Fruit fly (Drosophila melanogaster) whole organism: ENCODE results near the gene SCCRO.

Source experiments
- CG8478 ChIP-seq: fragments of >200 bp; optimal IDR thresholded peaks from 2 replicates; lab custom pipeline; 2018; ENCODE audit warnings: inconsistent platforms
- Dll ChIP-seq: fragments of >200 bp; optimal IDR thresholded peaks from 2 replicates; lab custom pipeline; 2017
- EcR ChIP-seq, 2 experiments: fragments of >200 bp; optimal IDR thresholded peaks; 2 replicates each; lab custom pipeline; 2017; ENCODE audit warnings: missing biosample characterization in 2 of 2, missing genetic modification characterization in 2 of 2, missing genetic modification reagents in 2 of 2
- pan ChIP-seq: fragments of >200 bp; optimal IDR thresholded peaks from 2 replicates; lab custom pipeline; 2017
- psq ChIP-seq: fragments of >200 bp; optimal IDR thresholded peaks from 2 replicates; lab custom pipeline; 2017
- usp ChIP-seq: fragments of >200 bp; optimal IDR thresholded peaks from 2 replicates; lab custom pipeline; 2017; ENCODE audit warnings: missing biosample characterization, missing genetic modification characterization, mixed read lengths

Gene SCCRO

DNA sequence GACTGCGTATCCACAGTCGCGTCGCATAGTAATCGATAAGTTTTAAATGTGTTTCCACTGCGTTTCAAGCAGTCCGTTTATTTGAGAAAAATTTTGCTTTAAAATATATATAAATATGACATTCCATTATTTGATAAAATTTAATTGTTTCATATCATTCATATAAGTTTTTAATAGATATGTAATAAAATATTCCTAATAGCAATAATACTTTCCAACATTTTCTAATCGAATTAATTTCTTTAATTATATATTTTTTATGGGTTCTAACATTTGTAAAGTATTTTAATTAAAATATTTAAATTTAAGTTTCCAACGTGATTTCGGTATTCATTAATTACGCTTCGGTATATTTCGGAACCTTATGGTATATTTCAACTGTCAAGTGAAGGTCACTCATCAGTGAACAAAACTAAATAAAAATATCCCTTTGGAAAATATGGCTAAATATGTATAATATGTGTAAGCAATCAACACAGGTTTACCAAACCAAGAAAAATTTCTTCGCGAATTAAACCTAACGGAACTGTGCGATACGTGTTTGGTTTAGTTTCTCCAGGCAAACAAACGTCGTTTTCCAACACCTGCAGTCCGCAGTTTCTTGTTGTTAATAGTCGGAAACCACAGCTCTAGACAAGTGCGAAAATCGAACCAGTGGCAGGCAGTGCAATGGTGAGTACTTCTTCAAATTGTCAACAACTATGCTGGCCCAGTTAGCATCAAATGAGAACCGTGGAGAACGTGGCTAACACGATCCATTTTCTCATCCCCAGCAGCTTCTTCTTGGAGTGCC is at the start of gene SCCRO, which contains the start of gene CG7739:
TSS of gene SCCRO (plus strand) at position 370 of the 793 bp plus-strand sequence.
TSS of gene CG7739 (minus strand) at position 8 of the 793 bp plus-strand sequence.
- no peak for TF ChIP-seq EcR (GFP tag; optimal IDR thresholded peaks at IDR 0.05; lab: Kevin White, UChicago)
- TF ChIP-seq psq (lab: Kevin White, UChicago), result no peak
- TF ChIP-seq Dll (lab: Kevin White, UChicago), result no peak
- no peak for TF ChIP-seq pan
- TF ChIP-seq usp (GFP tag; lab: Kevin White, UChicago), result no peak
- no peak for TF ChIP-seq CG8478 (lab: Kevin White, UChicago)

DNA sequence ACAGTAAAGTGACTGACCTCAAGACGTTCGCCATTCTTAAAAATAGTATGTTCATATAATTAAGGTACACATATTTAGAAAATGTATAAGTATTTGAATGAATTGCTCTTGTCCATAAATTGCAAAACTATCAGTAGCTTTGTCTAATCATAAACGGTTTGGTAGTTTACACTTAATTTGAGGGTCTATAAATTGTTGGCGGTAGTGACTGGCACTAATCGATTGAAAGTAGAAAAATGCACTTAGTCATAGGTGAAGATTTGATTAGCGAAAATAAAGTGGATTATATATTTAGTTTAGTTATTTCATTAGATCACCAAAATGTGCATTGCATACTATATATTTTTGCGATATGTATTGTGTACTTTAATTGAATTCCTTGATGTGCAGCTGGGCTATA is 49.5 kb upstream of the SCCRO start:
- TF ChIP-seq Dll (lab: Kevin White, UChicago) (no peak), CG8478 (lab: Kevin White, UChicago) (no peak), EcR (GFP tag; optimal IDR thresholded peaks at IDR 0.05; lab: Kevin White, UChicago) (no peak), usp (GFP tag; lab: Kevin White, UChicago) (no peak), psq (lab: Kevin White, UChicago) (no peak)

- no peak for TF ChIP-seq Dll (lab: Kevin White, UChicago)
- no peak for TF ChIP-seq usp (GFP tag; lab: Kevin White, UChicago)
- no peak for TF ChIP-seq pan
- TF ChIP-seq CG8478 (lab: Kevin White, UChicago), result no peak
- TF ChIP-seq EcR (GFP tag; optimal IDR thresholded peaks at IDR 0.05; lab: Kevin White, UChicago), result no peak
- TF ChIP-seq psq (lab: Kevin White, UChicago), result no peak
These were observed 48.8 kb upstream of the SCCRO start for dm6 chr3L:15514405-15514804.

DNA sequence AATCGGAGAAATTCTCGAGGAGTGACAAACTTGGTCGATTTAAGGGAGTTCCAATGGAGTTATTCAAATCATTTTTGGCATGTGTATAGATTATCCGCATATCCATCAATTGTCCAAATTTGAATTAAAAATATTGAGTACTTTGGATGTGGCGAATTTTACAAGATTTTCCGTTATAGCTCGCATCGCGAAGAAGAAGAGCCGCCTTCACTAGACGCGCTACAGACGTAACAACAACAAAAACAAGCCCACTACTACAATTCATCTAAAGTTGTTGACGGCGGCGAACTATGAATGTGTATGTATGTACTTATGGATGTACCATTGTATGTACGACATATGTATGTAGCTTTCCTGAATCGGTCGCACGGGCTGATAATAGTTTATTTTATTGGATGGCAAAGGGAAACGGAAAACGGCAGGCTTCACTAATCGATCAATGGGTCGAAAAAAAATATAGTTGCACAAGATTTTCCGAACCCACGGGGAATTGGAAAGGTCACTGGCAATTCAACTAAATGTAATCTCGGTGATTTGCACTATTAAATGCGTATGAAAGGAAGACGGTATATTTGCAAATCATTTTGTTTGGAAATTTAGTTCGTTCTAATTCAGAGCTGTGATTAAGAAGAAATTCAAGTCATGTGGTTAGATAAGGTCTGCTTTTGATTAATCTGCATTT is 48.3 kb upstream of the SCCRO start:
- TF ChIP-seq Dll (lab: Kevin White, UChicago) (no peak), pan (no peak), CG8478 (lab: Kevin White, UChicago) (no peak), EcR (GFP tag; optimal IDR thresholded peaks at IDR 0.05; lab: Kevin White, UChicago) (no peak), usp (GFP tag; lab: Kevin White, UChicago) (no peak), psq (lab: Kevin White, UChicago) (no peak)

dm6 chr3L:15516440-15516839 is 46.8 kb upstream of the SCCRO start:
- TF ChIP-seq usp (GFP tag; lab: Kevin White, UChicago) (no peak), Dll (lab: Kevin White, UChicago) (no peak), pan (no peak), CG8478 (lab: Kevin White, UChicago) (no peak), psq (lab: Kevin White, UChicago) (no peak), EcR (GFP tag; optimal IDR thresholded peaks at IDR 0.05; lab: Kevin White, UChicago) (no peak)

DNA sequence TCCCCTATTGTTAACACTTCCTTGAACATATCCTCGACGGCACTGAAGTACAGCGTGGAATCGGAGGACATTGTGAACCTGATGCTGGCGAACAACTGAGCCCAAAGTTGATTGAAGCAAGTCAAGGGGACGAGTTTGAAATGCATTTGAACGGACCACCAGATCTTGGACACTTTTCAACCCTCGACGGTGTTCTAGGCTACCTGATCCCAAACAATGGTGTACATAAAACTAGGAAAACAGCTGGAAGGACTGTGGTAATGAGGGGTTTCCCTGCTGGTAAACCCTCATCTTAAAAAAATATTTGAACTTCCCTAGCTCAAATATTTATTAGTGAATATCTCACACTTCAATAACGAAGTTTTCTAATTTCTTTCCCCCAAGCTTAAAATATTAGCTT is 46.3 kb upstream of the SCCRO start, which contains the start of gene CG13454:
TSS of gene CG13454 (minus strand) at position 101 of the 400 bp plus-strand sequence.
- TF ChIP-seq usp (GFP tag; lab: Kevin White, UChicago) (no peak), EcR (GFP tag; optimal IDR thresholded peaks at IDR 0.05; lab: Kevin White, UChicago) (no peak), CG8478 (lab: Kevin White, UChicago) (no peak), psq (lab: Kevin White, UChicago) (no peak), pan (no peak), Dll (lab: Kevin White, UChicago) (no peak)

- no peak for TF ChIP-seq pan
- TF ChIP-seq usp (GFP tag; lab: Kevin White, UChicago), result no peak
- TF ChIP-seq EcR (GFP tag; optimal IDR thresholded peaks at IDR 0.05; lab: Kevin White, UChicago), result no peak
- no peak for TF ChIP-seq Dll (lab: Kevin White, UChicago)
- no peak for TF ChIP-seq CG8478 (lab: Kevin White, UChicago)
- TF ChIP-seq psq (lab: Kevin White, UChicago), result no peak
These were observed 45.7 kb upstream of the SCCRO start for dm6 chr3L:15517508-15517907.

dm6 chr3L:15518344-15518743 is 44.9 kb upstream of the SCCRO start:
- TF ChIP-seq usp (GFP tag; lab: Kevin White, UChicago), result no peak
- no peak for TF ChIP-seq Dll (lab: Kevin White, UChicago)
- no peak for TF ChIP-seq pan

DNA sequence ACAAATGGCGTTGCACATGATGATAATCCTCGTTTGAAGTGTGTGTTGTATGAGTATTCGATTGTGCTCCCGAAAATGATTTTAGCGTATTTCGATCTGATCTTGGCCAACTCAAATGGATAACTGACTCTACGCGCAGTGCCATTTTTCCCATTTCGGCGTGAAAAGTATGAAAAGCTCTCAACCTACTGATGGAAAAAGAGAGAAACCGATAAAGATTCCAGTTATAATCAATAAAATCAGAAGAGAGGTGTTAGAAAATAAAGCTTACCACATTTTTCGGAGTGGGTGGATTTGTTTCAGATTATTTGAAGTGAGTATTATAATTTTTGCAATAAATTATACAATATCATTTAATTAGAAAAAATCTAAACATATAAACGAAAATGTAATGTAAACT is 43.7 kb upstream of the SCCRO start, which contains the start of gene mex1:
TSS of gene mex1 (minus strand) at position 101 of the 400 bp plus-strand sequence.
- no peak for TF ChIP-seq usp (GFP tag; lab: Kevin White, UChicago)
- TF ChIP-seq psq (lab: Kevin White, UChicago), result no peak
- no peak for TF ChIP-seq EcR (GFP tag; optimal IDR thresholded peaks at IDR 0.05; lab: Kevin White, UChicago)
- TF ChIP-seq Dll (lab: Kevin White, UChicago), result no peak
- TF ChIP-seq pan, result no peak
- no peak for TF ChIP-seq CG8478 (lab: Kevin White, UChicago)

DNA sequence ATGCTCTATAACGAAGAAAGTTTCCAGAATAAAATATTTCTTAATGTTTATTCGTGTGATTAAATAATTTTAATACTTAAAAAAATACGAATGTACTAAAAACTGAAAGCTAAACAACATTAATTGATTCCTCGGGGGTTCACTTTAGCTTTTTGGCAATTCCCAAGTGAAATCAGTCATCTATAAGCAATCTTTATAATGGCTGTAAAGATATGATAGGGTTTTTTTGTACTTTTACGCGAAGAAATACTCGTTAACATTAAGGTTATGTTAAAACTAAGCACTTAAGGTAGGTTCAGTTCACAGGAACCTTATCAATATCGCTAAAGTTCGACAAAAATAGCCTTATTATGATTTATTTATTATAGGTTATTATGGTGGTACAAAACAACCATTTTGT is 43.3 kb upstream of the SCCRO start:
- TF ChIP-seq usp (GFP tag; lab: Kevin White, UChicago) (no peak), EcR (GFP tag; optimal IDR thresholded peaks at IDR 0.05; lab: Kevin White, UChicago) (no peak), psq (lab: Kevin White, UChicago) (no peak), Dll (lab: Kevin White, UChicago) (no peak), CG8478 (lab: Kevin White, UChicago) (no peak)

DNA sequence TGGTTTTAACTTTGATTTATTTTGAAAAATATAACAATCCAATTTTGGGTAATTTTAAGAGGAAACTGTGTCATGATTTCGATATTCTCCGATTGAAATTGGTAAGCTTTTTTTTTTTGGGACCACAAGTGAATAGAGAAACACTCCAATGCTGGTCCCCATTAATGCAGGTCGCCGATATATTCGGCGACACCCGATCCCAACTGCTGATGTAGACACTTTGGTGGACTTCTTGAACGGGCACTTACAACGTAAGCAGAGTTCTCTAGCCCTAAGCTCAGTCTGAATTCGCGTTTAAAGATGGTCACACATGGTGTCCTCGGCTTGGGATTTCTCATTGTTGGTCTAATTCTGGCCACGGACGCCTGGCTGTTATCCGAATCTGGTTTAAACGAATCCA is 42.9 kb upstream of the SCCRO start, which contains the start of gene yellow-k:
TSS of gene yellow-k (plus strand) at position 301 of the 400 bp plus-strand sequence.
- TF ChIP-seq psq (lab: Kevin White, UChicago), result no peak
- TF ChIP-seq EcR (GFP tag; optimal IDR thresholded peaks at IDR 0.05; lab: Kevin White, UChicago), result no peak
- TF ChIP-seq usp (GFP tag; lab: Kevin White, UChicago), result no peak
- TF ChIP-seq Dll (lab: Kevin White, UChicago), result no peak
- TF ChIP-seq pan, result no peak
- TF ChIP-seq CG8478 (lab: Kevin White, UChicago), result no peak
